Worm (Caenorhabditis elegans) whole organism, early embryonic: ENCODE results near the gene Y51B9A.5.

Experiments used
- aly-1 ChIP-seq: sonication (generic microtip); optimal IDR thresholded peaks from 2 replicates; lab custom pipeline; 2016; ENCODE audit warnings: missing genetic modification characterization, missing compliant biosample characterization
- ama-1 ChIP-seq: fragments of 150-350 bp; optimal IDR thresholded peaks from 2 replicates; lab custom pipeline; 2014
- flt-1 ChIP-seq: fragments of 200-800 bp; sonication (Bioruptor generic); IDR thresholded peaks from 2 replicates; pipeline ENCODE4 v1.3.6; 2022; ENCODE audit warnings: missing genetic modification characterization, missing compliant biosample characterization
- hmbx-1 ChIP-seq: sonication (generic microtip); optimal IDR thresholded peaks from 2 replicates; lab custom pipeline; 2016; ENCODE audit warnings: mild to moderate bottlenecking, missing genetic modification characterization, missing compliant biosample characterization
- hnd-1 ChIP-seq: sonication (generic microtip); optimal IDR thresholded peaks from 2 replicates; lab custom pipeline; 2016; ENCODE audit warnings: missing genetic modification characterization, missing compliant biosample characterization
- pes-1 ChIP-seq: fragments of 200-800 bp; sonication (Bioruptor generic); IDR thresholded peaks from 2 replicates; pipeline ENCODE4 v1.3.6; 2022; ENCODE audit warnings: missing genetic modification reagents, missing genetic modification characterization, missing compliant biosample characterization
- sea-1 ChIP-seq: fragments of 200-800 bp; sonication (Bioruptor generic); conservative IDR thresholded peaks from 2 replicates; pipeline ENCODE4 v1.3.6; 2022; ENCODE audit warnings: missing genetic modification characterization, missing compliant biosample characterization
- tbx-37 ChIP-seq: fragments of 200-800 bp; sonication (Bioruptor generic); conservative IDR thresholded peaks from 2 replicates; pipeline ENCODE4 v1.3.6; 2022; ENCODE audit warnings: missing genetic modification reagents, missing genetic modification characterization, missing compliant biosample characterization
- tra-4 ChIP-seq: sonication (generic microtip); optimal IDR thresholded peaks from 2 replicates; lab custom pipeline; 2017; ENCODE audit warnings: missing genetic modification characterization, missing compliant biosample characterization

ce11 chrII:9421969-9422368 is 18.0 kb downstream of the Y51B9A.5 start, which contains the start of gene M176.11:
- no peak for TF ChIP-seq tbx-37 (GFP tag; lab: Robert Waterston, UW)
- TF ChIP-seq sea-1: no peak
- TF ChIP-seq ama-1 (lab: Kevin White, UChicago): no peak
- no peak for TF ChIP-seq pes-1
- TF ChIP-seq tra-4 (tag; lab: Kevin White, UChicago): no peak
- TF ChIP-seq hmbx-1: no peak
- TF ChIP-seq flt-1: no peak
- TF ChIP-seq hnd-1 (tag; lab: Kevin White, UChicago): no peak
- no peak for TF ChIP-seq aly-1 (tag; lab: Kevin White, UChicago)
